Fruit fly (Drosophila melanogaster) S2 (cell line): ENCODE results near the gene CCT1.
A peak's percentile ranks its signal among the peaks of the same experiment; 100 is the strongest.

Source experiments
- CG8478 ChIP-seq: fragments of >200 bp; optimal IDR thresholded peaks from 2 replicates; lab custom pipeline; 2018
- CTCF ChIP-seq, 2 experiments: fragments of >200 bp; optimal IDR thresholded peaks; 2 replicates each; lab custom pipeline; 2018

- TF ChIP-seq CG8478 (lab: Kevin White, UChicago) (no peak), CTCF (optimal IDR thresholded peaks at IDR 0.05; lab: Kevin White, UChicago) (peak in 1 of 2 experiments; percentile 3)
Measured at dm6 chr3R:22461673-22462585, 29.3 kb downstream of the CCT1 start, which contains the start of the genes Rpn7 and AP-2mu.
